Fruit fly (Drosophila melanogaster) S2 (cell line): ENCODE measurements around the gene CG43124.

Experiments used
- CG8478 ChIP-seq: fragments of >200 bp; optimal IDR thresholded peaks from 2 replicates; lab custom pipeline; 2018
- CTCF ChIP-seq, 2 experiments: fragments of >200 bp; optimal IDR thresholded peaks; 2 replicates each; lab custom pipeline; 2018

DNA sequence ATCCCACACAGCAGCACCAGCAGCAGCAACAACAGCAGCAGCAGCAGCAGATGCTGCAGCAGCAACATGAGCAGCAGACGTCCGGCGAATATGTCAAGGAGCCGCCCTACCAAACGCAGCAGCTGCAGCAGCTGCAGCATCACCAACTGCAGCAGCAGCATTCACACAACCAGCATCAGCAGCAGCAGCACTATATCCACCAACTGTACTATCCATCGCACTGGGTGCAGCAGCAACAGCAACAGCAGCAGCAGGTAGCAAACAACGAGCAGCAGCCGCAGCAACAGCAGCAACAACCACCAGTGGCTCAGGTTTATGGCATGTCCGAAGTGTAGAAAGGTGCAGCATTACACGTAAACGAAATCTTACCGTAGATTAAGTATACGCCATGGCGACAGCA, 26.8 kb downstream of the CG43124 start:
- TF ChIP-seq CTCF (optimal IDR thresholded peaks at IDR 0.05; lab: Kevin White, UChicago) (no peak), CG8478 (no peak)
